Fruit fly (Drosophila melanogaster) whole organism, adult: ENCODE results near the gene Ripalpha.

Experiments used
- CG12768 ChIP-seq: fragments of 200-800 bp; sonication (Bioruptor generic); optimal IDR thresholded peaks from 2 replicates; lab custom pipeline; 2017; ENCODE audit warnings: missing biosample characterization, missing genetic modification characterization, mild to moderate bottlenecking, moderate library complexity, missing genetic modification reagents
- CG7045 ChIP-seq: fragments of 200-800 bp; sonication (Bioruptor generic); optimal IDR thresholded peaks from 2 replicates; lab custom pipeline; 2017; ENCODE audit warnings: missing biosample characterization, mild to moderate bottlenecking, missing genetic modification characterization
- cic ChIP-seq: fragments of 200-800 bp; sonication (Bioruptor generic); optimal IDR thresholded peaks from 2 replicates; lab custom pipeline; 2017; ENCODE audit warnings: missing biosample characterization, mild to moderate bottlenecking, missing genetic modification characterization, moderate library complexity
- cnc ChIP-seq, 2 experiments: fragments of >200 bp; optimal IDR thresholded peaks; 2 replicates each; lab custom pipeline; 2017
- kay ChIP-seq: fragments of 200-800 bp; sonication (Bioruptor generic); peaks from one replicate; lab custom pipeline; 2016; ENCODE audit warnings: missing biosample characterization, missing genetic modification characterization, borderline replicate concordance

DNA sequence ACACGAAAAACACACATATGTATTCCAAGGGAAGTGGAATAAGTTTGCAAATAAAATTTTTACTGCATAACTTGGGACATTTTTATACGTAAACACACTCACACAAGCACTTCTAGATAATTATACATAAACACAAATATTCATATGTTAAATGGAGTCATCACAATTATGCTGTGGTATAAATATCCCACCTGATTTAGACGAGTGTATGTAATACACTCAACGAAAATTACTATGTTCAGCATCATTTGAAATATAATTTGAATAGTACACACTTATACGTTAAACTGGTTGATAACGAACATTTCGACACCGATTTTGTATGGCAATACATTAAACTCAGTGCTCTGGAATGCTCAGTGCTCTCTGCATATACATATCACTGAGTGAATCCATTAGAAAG is 30.3 kb upstream of the Ripalpha start:
- no peak for TF ChIP-seq cnc (optimal IDR thresholded peaks at IDR 0.05; lab: Kevin White, UChicago)
- no peak for TF ChIP-seq CG12768 (GFP tag; lab: Kevin White, UChicago)
- TF ChIP-seq CG7045 = no peak
- no peak for TF ChIP-seq kay
- TF ChIP-seq cic = no peak
